Worm (Caenorhabditis elegans) whole organism, mixed stage, embryonic: Measurements from ENCODE around the gene ZC487.1.

Source experiments
- M03D4.4 ChIP-seq: sonication (generic microtip); optimal IDR thresholded peaks from 2 replicates; lab custom pipeline; 2017; ENCODE audit warnings: mild to moderate bottlenecking, missing genetic modification characterization, missing compliant biosample characterization
- bed-3 ChIP-seq: fragments of 200-800 bp; sonication (Bioruptor generic); optimal IDR thresholded peaks from 3 replicates; lab custom pipeline; 2018; ENCODE audit warnings: mild to moderate bottlenecking, missing genetic modification characterization, moderate library complexity, missing compliant biosample characterization
- blmp-1 ChIP-seq: fragments of 150-350 bp; optimal IDR thresholded peaks from 2 replicates; lab custom pipeline; 2014; ENCODE audit warnings: missing biosample characterization, missing genetic modification characterization
- ceh-43 ChIP-seq: fragments of 200-800 bp; sonication (Bioruptor generic); optimal IDR thresholded peaks from 2 replicates; lab custom pipeline; 2018; ENCODE audit warnings: mild to moderate bottlenecking, missing genetic modification characterization, moderate library complexity, missing compliant biosample characterization
- ceh-83 ChIP-seq: fragments of 200-800 bp; sonication (Bioruptor generic); optimal IDR thresholded peaks from 2 replicates; lab custom pipeline; 2018; ENCODE audit warnings: mild to moderate bottlenecking, missing genetic modification characterization, missing compliant biosample characterization
- ces-1 ChIP-seq: fragments of 150-350 bp; optimal IDR thresholded peaks from 2 replicates; lab custom pipeline; 2014; ENCODE audit warnings: missing biosample characterization, missing genetic modification reagents, missing genetic modification characterization
- cnd-1 ChIP-seq: fragments of 200-800 bp; sonication (Bioruptor generic); optimal IDR thresholded peaks from 2 replicates; lab custom pipeline; 2018; ENCODE audit warnings: mild to moderate bottlenecking, missing genetic modification characterization, missing compliant biosample characterization
- drap-1 ChIP-seq: fragments of 200-800 bp; sonication (Bioruptor generic); optimal IDR thresholded peaks from 3 replicates; lab custom pipeline; 2018; ENCODE audit warnings: mild to moderate bottlenecking, missing genetic modification characterization, missing compliant biosample characterization
- elt-3 ChIP-seq: fragments of 150-350 bp; optimal IDR thresholded peaks from 2 replicates; lab custom pipeline; 2014; ENCODE audit warnings: missing biosample characterization, missing genetic modification characterization
- ham-2 ChIP-seq: fragments of 200-800 bp; sonication (Bioruptor generic); optimal IDR thresholded peaks from 2 replicates; lab custom pipeline; 2018; ENCODE audit warnings: mild to moderate bottlenecking, missing genetic modification characterization, missing compliant biosample characterization
- hlh-1 ChIP-seq: fragments of 150-350 bp; optimal IDR thresholded peaks from 2 replicates; lab custom pipeline; 2014; ENCODE audit warnings: missing biosample characterization, missing genetic modification reagents, missing genetic modification characterization
- lin-13 ChIP-seq: fragments of 150-350 bp; optimal IDR thresholded peaks from 2 replicates; lab custom pipeline; 2014; ENCODE audit warnings: missing biosample characterization, missing genetic modification characterization
- lin-32 ChIP-seq: fragments of 200-800 bp; sonication (Bioruptor generic); optimal IDR thresholded peaks from 2 replicates; lab custom pipeline; 2018; ENCODE audit warnings: mild to moderate bottlenecking, missing genetic modification characterization, missing compliant biosample characterization
- lsy-2 ChIP-seq: fragments of 150-350 bp; optimal IDR thresholded peaks from 2 replicates; lab custom pipeline; 2014; ENCODE audit warnings: missing biosample characterization, missing genetic modification characterization
- mab-5 ChIP-seq: fragments of 150-350 bp; optimal IDR thresholded peaks from 2 replicates; lab custom pipeline; 2014; ENCODE audit warnings: missing biosample characterization, missing genetic modification characterization
- mep-1 ChIP-seq: fragments of 150-350 bp; optimal IDR thresholded peaks from 2 replicates; lab custom pipeline; 2017; ENCODE audit warnings: missing biosample characterization, missing genetic modification reagents, missing genetic modification characterization, inconsistent platforms
- mls-2 ChIP-seq: sonication (generic microtip); optimal IDR thresholded peaks from 2 replicates; lab custom pipeline; 2016; ENCODE audit warnings: mild to moderate bottlenecking, missing genetic modification characterization, moderate library complexity, missing compliant biosample characterization
- nhr-12 ChIP-seq: fragments of 150-350 bp; optimal IDR thresholded peaks from 2 replicates; lab custom pipeline; 2014; ENCODE audit warnings: missing biosample characterization, missing genetic modification characterization
- nhr-2 ChIP-seq: fragments of 150-350 bp; optimal IDR thresholded peaks from 2 replicates; lab custom pipeline; 2014; ENCODE audit warnings: missing biosample characterization, missing genetic modification characterization
- nhr-28 ChIP-seq: fragments of 150-350 bp; optimal IDR thresholded peaks from 2 replicates; lab custom pipeline; 2014; ENCODE audit warnings: missing biosample characterization, missing genetic modification characterization
- nhr-76 ChIP-seq: sonication (generic microtip); optimal IDR thresholded peaks from 2 replicates; lab custom pipeline; 2017; ENCODE audit warnings: missing biosample characterization, missing genetic modification characterization
- pha-4 ChIP-seq: fragments of 150-350 bp; optimal IDR thresholded peaks from 2 replicates; lab custom pipeline; 2018; ENCODE audit warnings: missing biosample characterization, missing genetic modification reagents, missing genetic modification characterization
- sem-2 ChIP-seq: fragments of 200-800 bp; sonication (Bioruptor generic); optimal IDR thresholded peaks from 2 replicates; lab custom pipeline; 2018; ENCODE audit warnings: mild to moderate bottlenecking, missing genetic modification characterization, missing compliant biosample characterization
- snpc-4 ChIP-seq: fragments of 150-350 bp; optimal IDR thresholded peaks from 2 replicates; lab custom pipeline; 2014; ENCODE audit warnings: missing biosample characterization, missing genetic modification characterization
- sptf-1 ChIP-seq: sonication (generic microtip); optimal IDR thresholded peaks from 2 replicates; lab custom pipeline; 2017; ENCODE audit warnings: mild to moderate bottlenecking, missing genetic modification characterization, moderate library complexity, missing compliant biosample characterization
- tbx-8 ChIP-seq: fragments of 200-800 bp; sonication (Bioruptor generic); optimal IDR thresholded peaks from 2 replicates; lab custom pipeline; 2018; ENCODE audit warnings: mild to moderate bottlenecking, missing genetic modification characterization, moderate library complexity, missing compliant biosample characterization
- unc-120 ChIP-seq: sonication (generic microtip); optimal IDR thresholded peaks from 2 replicates; lab custom pipeline; 2017; ENCODE audit warnings: missing genetic modification characterization, missing compliant biosample characterization; ENCODE audit not compliant: poor library complexity, severe bottlenecking
- unc-39 ChIP-seq: fragments of 150-350 bp; optimal IDR thresholded peaks from 2 replicates; lab custom pipeline; 2014; ENCODE audit warnings: missing biosample characterization, missing genetic modification characterization
- unc-62 ChIP-seq: fragments of 150-350 bp; optimal IDR thresholded peaks from 2 replicates; lab custom pipeline; 2014; ENCODE audit warnings: missing biosample characterization, missing genetic modification reagents, missing genetic modification characterization
- zip-8 ChIP-seq: fragments of 150-350 bp; optimal IDR thresholded peaks from 2 replicates; lab custom pipeline; 2014; ENCODE audit warnings: missing biosample characterization, missing genetic modification characterization
- ztf-11 ChIP-seq: fragments of 150-350 bp; optimal IDR thresholded peaks from 2 replicates; lab custom pipeline; 2014; ENCODE audit warnings: missing biosample characterization, missing genetic modification characterization

Gene ZC487.1

DNA sequence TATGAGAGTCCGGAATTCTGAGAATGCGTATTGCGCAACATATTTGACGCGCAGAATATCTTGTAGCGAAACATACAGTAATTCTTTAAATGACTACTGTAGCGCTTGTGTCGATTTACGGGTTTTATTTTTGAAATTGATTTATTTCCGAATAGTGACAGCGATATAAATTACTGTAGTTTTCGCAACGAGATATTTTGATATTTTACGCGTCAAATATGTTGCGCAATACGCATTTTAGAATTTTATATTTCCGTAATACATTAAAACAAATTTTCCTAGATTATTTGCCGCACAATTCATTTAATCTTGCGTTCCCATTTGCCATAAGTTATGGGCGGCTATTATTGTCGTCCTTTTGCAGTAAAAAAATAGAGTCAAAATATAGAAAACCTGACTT is 22.0 kb upstream of the ZC487.1 start:
- TF ChIP-seq zip-8 (tag; lab: Kevin White, UChicago) (peak; percentile 91), pha-4 (tag; lab: Kevin White, UChicago) (no peak), ztf-11 (tag; lab: Kevin White, UChicago) (no peak), blmp-1 (tag; lab: Kevin White, UChicago) (no peak), nhr-12 (tag; lab: Kevin White, UChicago) (no peak)

DNA sequence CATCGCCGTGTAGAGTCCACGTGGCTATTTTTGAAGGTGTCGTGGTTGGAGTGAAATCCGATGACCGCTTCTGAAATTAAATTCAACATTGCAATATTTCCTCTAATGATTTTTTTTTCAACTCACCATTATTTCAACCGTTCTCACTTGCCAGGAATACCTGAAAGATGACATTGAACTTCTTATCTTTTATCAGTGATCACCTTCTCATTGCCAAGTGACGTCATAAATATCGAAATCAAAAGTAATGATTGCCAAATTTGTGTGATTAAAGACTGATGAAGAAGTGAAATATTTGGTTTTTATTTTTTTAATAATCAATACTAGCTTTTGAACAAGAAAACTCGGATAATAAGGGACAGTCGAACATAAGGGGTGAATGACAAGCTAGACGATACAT is 20.6 kb upstream of the ZC487.1 start, which contains the start of gene W02F12.4:
Gene W02F12.4 (minus strand): TSS at position 164 of the 400 bp plus-strand sequence.
- TF ChIP-seq zip-8 (tag; lab: Kevin White, UChicago) (peak; percentile 3), ceh-43 (GFP tag; lab: Kevin White, UChicago) (no peak)
- TF ChIP-seq, all 35 proteins: peak for 1

DNA sequence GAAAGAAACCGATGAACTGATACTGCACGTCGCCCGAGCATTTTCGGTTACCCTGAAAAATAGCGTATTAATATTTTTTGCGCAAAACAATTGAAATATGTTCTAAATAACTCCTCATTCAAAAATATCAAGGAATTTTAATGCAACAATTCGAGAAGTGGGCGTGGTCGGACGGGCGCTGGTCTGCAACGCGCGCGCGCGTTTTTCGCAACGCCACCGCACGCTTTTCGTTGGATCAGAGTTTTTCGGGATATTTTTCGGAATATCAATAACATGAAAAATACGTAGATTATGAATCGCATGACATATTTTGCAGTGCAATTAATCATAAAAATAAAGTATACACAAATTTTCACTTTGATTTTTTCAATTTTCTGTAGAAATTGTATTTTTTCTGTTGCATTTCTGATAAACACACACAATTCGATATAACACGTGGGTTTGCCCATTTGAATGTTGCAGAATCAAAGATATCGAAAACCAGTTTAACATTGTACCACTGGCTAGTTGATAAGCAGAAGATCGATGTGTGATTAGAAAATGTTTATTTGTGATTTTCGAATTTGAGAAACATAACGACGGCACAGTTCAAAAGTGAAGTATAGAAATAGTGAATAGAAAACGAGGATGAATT is 18.2 kb upstream of the ZC487.1 start, which contains the start of gene dlst-1:
Gene dlst-1 (minus strand): TSS at position 52 of the 634 bp plus-strand sequence.
- TF ChIP-seq ces-1 (GFP tag; lab: Kevin White, UChicago) (no peak), unc-120 (tag; lab: Kevin White, UChicago) (peak; percentile 22), mls-2 (peak; percentile 71), pha-4 (tag; lab: Kevin White, UChicago) (no peak), drap-1 (GFP tag; lab: Kevin White, UChicago) (peak; percentile 58), ceh-43 (GFP tag; lab: Kevin White, UChicago) (peak; percentile 59), tbx-8 (peak; percentile 29), bed-3 (GFP tag; lab: Kevin White, UChicago) (peak; percentile 13), ham-2 (GFP tag; lab: Kevin White, UChicago) (no peak), mab-5 (tag; lab: Kevin White, UChicago) (no peak), sptf-1 (tag; lab: Kevin White, UChicago) (peak; percentile 80), ceh-83 (peak; percentile 55), cnd-1 (peak; percentile 7), zip-8 (tag; lab: Kevin White, UChicago) (no peak), M03D4.4 (peak; percentile 76), mep-1 (tag; lab: Kevin White, UChicago) (peak; percentile 44), lsy-2 (tag; lab: Kevin White, UChicago) (no peak), snpc-4 (no peak), nhr-2 (tag; lab: Kevin White, UChicago) (no peak)

DNA sequence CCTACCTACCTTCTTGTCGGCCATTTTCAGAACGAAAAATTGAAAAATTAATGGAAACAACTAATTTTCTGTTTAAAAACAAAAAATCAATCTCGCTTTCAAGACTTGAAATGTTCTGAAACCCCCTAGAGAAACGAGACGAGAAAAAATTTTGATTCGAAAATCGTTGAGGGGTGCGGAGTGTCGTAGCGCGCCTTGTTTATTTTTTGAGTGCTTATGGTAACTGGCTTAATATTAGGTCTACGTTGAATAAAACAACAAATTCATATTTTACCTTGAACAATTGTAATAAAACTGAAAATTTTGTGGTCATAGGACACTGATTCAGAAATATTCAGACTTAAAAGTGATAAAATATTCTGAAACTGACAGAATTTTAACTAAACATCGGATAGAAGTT is 16.9 kb upstream of the ZC487.1 start, which contains the start of gene sna-1:
Gene sna-1 (minus strand): TSS at position 218 of the 400 bp plus-strand sequence.
- TF ChIP-seq ceh-43 (GFP tag; lab: Kevin White, UChicago) (no peak), drap-1 (GFP tag; lab: Kevin White, UChicago) (no peak), sem-2 (GFP tag; lab: Kevin White, UChicago) (no peak), elt-3 (tag; lab: Kevin White, UChicago) (no peak), ces-1 (GFP tag; lab: Kevin White, UChicago) (no peak), unc-120 (tag; lab: Kevin White, UChicago) (no peak), mep-1 (tag; lab: Kevin White, UChicago) (no peak), hlh-1 (tag; lab: Kevin White, UChicago) (no peak), ham-2 (GFP tag; lab: Kevin White, UChicago) (no peak)

DNA sequence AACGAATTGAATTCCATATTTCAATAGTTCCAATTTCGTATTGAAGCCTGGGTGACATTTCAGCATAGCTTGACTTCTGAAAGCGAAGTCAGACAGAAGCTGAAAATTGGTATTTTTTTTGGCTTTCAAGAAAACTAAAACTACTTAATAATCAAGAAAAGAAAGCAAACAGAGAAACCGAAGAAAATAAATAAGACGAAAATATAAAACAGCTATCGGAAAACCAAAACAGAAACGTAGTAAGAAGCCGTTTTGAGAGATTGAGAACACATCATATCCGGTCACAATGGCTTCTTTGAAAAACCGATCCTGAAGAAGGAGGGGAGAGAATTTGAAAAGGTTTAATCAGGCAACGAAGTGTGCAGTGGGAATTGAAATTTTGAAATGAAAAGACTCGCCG is 9.1 kb upstream of the ZC487.1 start, which contains the start of gene srg-30:
Gene srg-30 (minus strand): TSS at position 101 of the 400 bp plus-strand sequence.
- TF ChIP-seq pha-4 (tag; lab: Kevin White, UChicago), result no peak
- no peak for TF ChIP-seq ztf-11 (tag; lab: Kevin White, UChicago)
- TF ChIP-seq drap-1 (GFP tag; lab: Kevin White, UChicago), result no peak
- no peak for TF ChIP-seq snpc-4
- TF ChIP-seq ceh-83, result no peak
- TF ChIP-seq hlh-1 (tag; lab: Kevin White, UChicago), result no peak

DNA sequence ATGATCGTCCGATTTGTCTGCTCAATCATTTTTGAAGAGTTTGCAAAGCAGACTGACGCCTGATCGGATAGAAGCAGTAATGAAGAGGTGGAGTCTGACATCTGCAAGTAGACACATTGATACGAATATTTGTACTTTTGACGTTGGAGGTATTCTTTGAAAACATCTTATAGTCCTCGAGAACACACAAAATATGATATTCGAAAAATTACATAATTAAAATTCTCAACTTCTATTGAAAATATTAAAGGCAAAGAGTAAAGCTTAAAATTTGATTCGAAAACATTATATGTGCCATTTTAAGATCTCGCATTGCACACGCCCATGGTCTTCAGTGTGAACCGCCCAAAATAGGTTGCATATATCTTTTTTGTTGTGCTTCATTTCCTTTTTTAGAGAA is 4.9 kb upstream of the ZC487.1 start, which contains the start of gene ZC487.2:
Gene ZC487.2 (minus strand): TSS at position 101 of the 400 bp plus-strand sequence.
- TF ChIP-seq mab-5 (tag; lab: Kevin White, UChicago) (no peak), ham-2 (GFP tag; lab: Kevin White, UChicago) (no peak), drap-1 (GFP tag; lab: Kevin White, UChicago) (no peak), nhr-76 (no peak), lin-13 (tag; lab: Kevin White, UChicago) (no peak), M03D4.4 (no peak), unc-39 (no peak), pha-4 (tag; lab: Kevin White, UChicago) (no peak), nhr-2 (tag; lab: Kevin White, UChicago) (no peak), nhr-28 (tag; lab: Kevin White, UChicago) (no peak), sptf-1 (tag; lab: Kevin White, UChicago) (no peak), tbx-8 (no peak), lin-32 (GFP tag; lab: Kevin White, UChicago) (no peak), unc-62 (no peak), mep-1 (tag; lab: Kevin White, UChicago) (no peak), elt-3 (tag; lab: Kevin White, UChicago) (no peak), mls-2 (no peak)
